Worm (Caenorhabditis elegans) whole organism, early embryonic: ENCODE results near the gene ins-9.
A peak's percentile ranks its signal among the peaks of the same experiment; 100 is the strongest.

Experiments used
- B0310.2 ChIP-seq: sonication (generic microtip); optimal IDR thresholded peaks from 2 replicates; lab custom pipeline; 2016; ENCODE audit warnings: mild to moderate bottlenecking, missing genetic modification characterization, missing compliant biosample characterization
- F13C5.2 ChIP-seq: sonication (generic microtip); optimal IDR thresholded peaks from 2 replicates; lab custom pipeline; 2017; ENCODE audit warnings: mild to moderate bottlenecking, missing genetic modification characterization, inconsistent platforms, missing compliant biosample characterization
- aly-1 ChIP-seq: sonication (generic microtip); optimal IDR thresholded peaks from 2 replicates; lab custom pipeline; 2016; ENCODE audit warnings: missing genetic modification characterization, missing compliant biosample characterization
- ama-1 ChIP-seq: fragments of 150-350 bp; optimal IDR thresholded peaks from 2 replicates; lab custom pipeline; 2014
- ceh-13 ChIP-seq: fragments of 200-800 bp; sonication (Bioruptor generic); optimal IDR thresholded peaks from 2 replicates; lab custom pipeline; 2018; ENCODE audit warnings: mild to moderate bottlenecking, missing genetic modification characterization, missing compliant biosample characterization
- ceh-36 ChIP-seq: sonication (generic microtip); optimal IDR thresholded peaks from 2 replicates; lab custom pipeline; 2016; ENCODE audit warnings: missing genetic modification characterization, inconsistent platforms, missing compliant biosample characterization
- ets-7 ChIP-seq: sonication (generic microtip); optimal IDR thresholded peaks from 2 replicates; lab custom pipeline; 2016; ENCODE audit warnings: missing genotype, missing genetic modification characterization, missing compliant biosample characterization
- flt-1 ChIP-seq: fragments of 200-800 bp; sonication (Bioruptor generic); IDR thresholded peaks from 2 replicates; pipeline ENCODE4 v1.3.6; 2022; ENCODE audit warnings: missing genetic modification characterization, missing compliant biosample characterization
- hmbx-1 ChIP-seq: sonication (generic microtip); optimal IDR thresholded peaks from 2 replicates; lab custom pipeline; 2016; ENCODE audit warnings: mild to moderate bottlenecking, missing genetic modification characterization, missing compliant biosample characterization
- hmg-4 ChIP-seq: fragments of 200-800 bp; sonication (Bioruptor generic); optimal IDR thresholded peaks from 2 replicates; lab custom pipeline; 2018; ENCODE audit warnings: mild to moderate bottlenecking, missing genetic modification characterization, missing compliant biosample characterization
- hnd-1 ChIP-seq: sonication (generic microtip); optimal IDR thresholded peaks from 2 replicates; lab custom pipeline; 2016; ENCODE audit warnings: missing genetic modification characterization, missing compliant biosample characterization
- pes-1 ChIP-seq: fragments of 200-800 bp; sonication (Bioruptor generic); IDR thresholded peaks from 2 replicates; pipeline ENCODE4 v1.3.6; 2022; ENCODE audit warnings: missing genetic modification reagents, missing genetic modification characterization, missing compliant biosample characterization
- scrt-1 ChIP-seq: fragments of 200-800 bp; sonication (Bioruptor generic); IDR thresholded peaks from 2 replicates; pipeline ENCODE4 v1.3.6; 2022; ENCODE audit warnings: missing genetic modification characterization, missing compliant biosample characterization
- sea-1 ChIP-seq: fragments of 200-800 bp; sonication (Bioruptor generic); conservative IDR thresholded peaks from 2 replicates; pipeline ENCODE4 v1.3.6; 2022; ENCODE audit warnings: missing genetic modification characterization, missing compliant biosample characterization
- tbx-11 ChIP-seq: fragments of 200-800 bp; sonication (Bioruptor generic); IDR thresholded peaks from 2 replicates; pipeline ENCODE4 v1.3.6; 2022; ENCODE audit warnings: missing genetic modification characterization, missing compliant biosample characterization
- tbx-37 ChIP-seq: fragments of 200-800 bp; sonication (Bioruptor generic); conservative IDR thresholded peaks from 2 replicates; pipeline ENCODE4 v1.3.6; 2022; ENCODE audit warnings: missing genetic modification reagents, missing genetic modification characterization, missing compliant biosample characterization
- tra-4 ChIP-seq: sonication (generic microtip); optimal IDR thresholded peaks from 2 replicates; lab custom pipeline; 2017; ENCODE audit warnings: missing genetic modification characterization, missing compliant biosample characterization

ins-9 gene

ce11 chrX:8817929-8818328, 48.5 kb downstream of the ins-9 start:
- TF ChIP-seq hmbx-1 (tag; lab: Kevin White, UChicago) (no peak), ceh-36 (tag; lab: Kevin White, UChicago) (peak; percentile 48), F13C5.2 (tag; lab: Kevin White, UChicago) (no peak), pes-1 (peak; percentile 84), tbx-37 (peak; percentile 13; the same call in 1 of the 2 replicates), flt-1 (peak; percentile 76), hmg-4 (GFP tag; lab: Kevin White, UChicago) (peak; percentile 0), hnd-1 (tag; lab: Kevin White, UChicago) (peak; percentile 16), tbx-11 (GFP tag; lab: Robert Waterston, UW) (peak; percentile 68; the same call in 1 of the 2 replicates), sea-1 (GFP tag; lab: Robert Waterston, UW) (peak; percentile 82), ets-7 (tag; lab: Kevin White, UChicago) (no peak), tra-4 (peak; percentile 38), scrt-1 (GFP tag; lab: Robert Waterston, UW) (peak; percentile 79), aly-1 (tag; lab: Kevin White, UChicago) (peak; percentile 25), ama-1 (lab: Kevin White, UChicago) (no peak), ceh-13 (GFP tag; lab: Kevin White, UChicago) (peak; percentile 43), B0310.2 (tag; lab: Kevin White, UChicago) (no peak)
